Worm (Caenorhabditis elegans) whole organism, L4 larva: Measurements from ENCODE around the gene F40F8.1.

Experiments
- F10B5.3 ChIP-seq: sonication (generic microtip); optimal IDR thresholded peaks from 2 replicates; lab custom pipeline; 2016; ENCODE audit warnings: mild to moderate bottlenecking, missing genetic modification characterization, missing compliant biosample characterization
- Y48G9A.11 ChIP-seq: fragments of 200-800 bp; sonication (Bioruptor generic); IDR thresholded peaks from 2 replicates; pipeline ENCODE4 v1.3.6; 2022; ENCODE audit warnings: missing genetic modification reagents, missing genetic modification characterization, missing compliant biosample characterization
- aly-2 ChIP-seq: sonication (generic microtip); optimal IDR thresholded peaks from 2 replicates; lab custom pipeline; 2018; ENCODE audit warnings: missing biosample characterization, missing genetic modification characterization
- ama-1 ChIP-seq: fragments of 150-350 bp; optimal IDR thresholded peaks from 2 replicates; lab custom pipeline; 2014; ENCODE audit warnings: inconsistent platforms, mixed read lengths
- ceh-32 ChIP-seq: sonication (generic microtip); optimal IDR thresholded peaks from 2 replicates; lab custom pipeline; 2016; ENCODE audit warnings: mild to moderate bottlenecking, missing genetic modification characterization, missing compliant biosample characterization; ENCODE audit not compliant: poor library complexity
- nhr-111 ChIP-seq: fragments of 200-800 bp; sonication (Bioruptor generic); optimal IDR thresholded peaks from 2 replicates; lab custom pipeline; 2018; ENCODE audit warnings: mild to moderate bottlenecking, missing genetic modification characterization, missing compliant biosample characterization
- nhr-41 ChIP-seq: fragments of 200-800 bp; sonication (Bioruptor generic); IDR thresholded peaks from 2 replicates; pipeline ENCODE4 v1.3.6; 2022; ENCODE audit warnings: missing genetic modification reagents, missing genetic modification characterization, missing compliant biosample characterization
- zag-1 ChIP-seq: fragments of 150-350 bp; optimal IDR thresholded peaks from 2 replicates; lab custom pipeline; 2014; ENCODE audit warnings: missing biosample characterization, missing genetic modification characterization
- ztf-11 ChIP-seq: fragments of 150-350 bp; optimal IDR thresholded peaks from 2 replicates; lab custom pipeline; 2014; ENCODE audit warnings: missing biosample characterization, missing genetic modification characterization

DNA sequence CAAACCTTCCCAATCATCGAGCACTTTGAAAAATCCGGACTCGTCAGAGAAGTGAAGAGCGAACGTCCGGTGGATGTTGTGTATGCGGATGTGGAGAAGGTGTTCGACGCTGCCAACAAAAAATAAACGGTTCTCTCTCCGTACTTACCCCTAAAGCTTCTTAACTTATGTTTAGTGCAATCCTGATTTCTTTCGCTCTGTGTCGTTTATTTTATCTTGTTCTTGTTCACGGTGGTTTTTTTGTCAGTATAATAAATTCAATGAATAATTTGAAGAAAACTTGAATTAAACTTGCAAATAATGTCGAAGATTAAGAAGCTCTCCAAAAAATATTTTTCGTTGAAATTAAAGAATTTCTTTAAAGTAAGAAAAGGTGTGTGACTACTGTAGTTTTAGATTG, 1.5 kb downstream of the F40F8.1 start, which contains the start of gene F40F8.3:
- TF ChIP-seq aly-2 (tag; lab: Kevin White, UChicago) (no peak), nhr-41 (GFP tag; lab: Robert Waterston, UW) (no peak), ztf-11 (no peak), F10B5.3 (tag; lab: Kevin White, UChicago) (no peak), nhr-111 (GFP tag; lab: Kevin White, UChicago) (no peak), ama-1 (lab: Kevin White, UChicago) (no peak), ceh-32 (no peak), Y48G9A.11 (GFP tag; lab: Robert Waterston, UW) (no peak), zag-1 (tag; lab: Kevin White, UChicago) (no peak)
